Fruit fly (Drosophila melanogaster) whole organism, pupa: ENCODE data around the gene CG31898.

ENCODE experiments used
- CG10348 ChIP-seq: fragments of 200-800 bp; sonication (Bioruptor generic); IDR thresholded peaks from 2 replicates; pipeline ENCODE4 v1.3.6; 2022; ENCODE audit warnings: missing biosample characterization, missing genetic modification characterization
- CG12605 ChIP-seq: fragments of 200-800 bp; sonication (Bioruptor generic); IDR thresholded peaks from 2 replicates; pipeline ENCODE4 v1.3.6; 2022; ENCODE audit warnings: missing biosample characterization, missing genetic modification characterization
- CG14655 ChIP-seq: fragments of 200-800 bp; sonication (Bioruptor generic); optimal IDR thresholded peaks from 3 replicates; lab custom pipeline; 2017; ENCODE audit warnings: mild to moderate bottlenecking, missing biosample characterization, missing genetic modification reagents, missing genetic modification characterization
- CG15710 ChIP-seq: fragments of 200-800 bp; sonication (Bioruptor generic); optimal IDR thresholded peaks from 2 replicates; lab custom pipeline; 2018; ENCODE audit warnings: missing biosample characterization, mild to moderate bottlenecking, missing genetic modification characterization, moderate library complexity
- CG17806 ChIP-seq: fragments of 200-800 bp; sonication (Bioruptor generic); optimal IDR thresholded peaks from 2 replicates; lab custom pipeline; 2018; ENCODE audit warnings: missing biosample characterization, mild to moderate bottlenecking, missing genetic modification characterization, moderate library complexity
- CG32121 ChIP-seq: fragments of 200-800 bp; sonication (Bioruptor generic); IDR thresholded peaks from 2 replicates; pipeline ENCODE4 v1.3.6; 2022; ENCODE audit warnings: missing biosample characterization, missing genetic modification characterization
- CG34367 ChIP-seq: fragments of 200-800 bp; sonication (Bioruptor generic); optimal IDR thresholded peaks from 2 replicates; lab custom pipeline; 2018; ENCODE audit warnings: missing biosample characterization, mild to moderate bottlenecking, missing genetic modification characterization
- CG4496 ChIP-seq: fragments of 200-800 bp; sonication (Bioruptor generic); IDR thresholded peaks from 3 replicates; pipeline ENCODE4 v1.3.6; 2022; ENCODE audit warnings: missing biosample characterization, missing genetic modification characterization
- CG8159 ChIP-seq: fragments of 200-800 bp; sonication (Bioruptor generic); optimal IDR thresholded peaks from 3 replicates; lab custom pipeline; 2018; ENCODE audit warnings: missing biosample characterization, mild to moderate bottlenecking, missing genetic modification characterization, moderate library complexity
- CG9948 ChIP-seq: fragments of 200-800 bp; sonication (Bioruptor generic); optimal IDR thresholded peaks from 2 replicates; lab custom pipeline; 2018; ENCODE audit warnings: missing biosample characterization, mild to moderate bottlenecking, missing genetic modification characterization, moderate library complexity
- D1 ChIP-seq: fragments of 200-800 bp; sonication (Bioruptor generic); optimal IDR thresholded peaks from 2 replicates; lab custom pipeline; 2018; ENCODE audit warnings: missing biosample characterization, mild to moderate bottlenecking, missing genetic modification characterization, moderate library complexity
- EcR ChIP-seq: fragments of 200-800 bp; sonication (Bioruptor generic); optimal IDR thresholded peaks from 3 replicates; lab custom pipeline; 2019; ENCODE audit warnings: missing biosample characterization, missing genetic modification characterization, mild to moderate bottlenecking, moderate library complexity, missing genetic modification reagents
- Ets98B ChIP-seq: fragments of 200-800 bp; sonication (Bioruptor generic); IDR thresholded peaks from 2 replicates; pipeline ENCODE4 v1.3.6; 2022; ENCODE audit warnings: missing biosample characterization, missing genetic modification characterization
- Pif1A ChIP-seq: fragments of 200-800 bp; sonication (Bioruptor generic); optimal IDR thresholded peaks from 3 replicates; lab custom pipeline; 2016; ENCODE audit warnings: missing biosample characterization, missing genetic modification characterization
- Pif1B ChIP-seq: fragments of 200-800 bp; sonication (Bioruptor generic); optimal IDR thresholded peaks from 3 replicates; lab custom pipeline; 2016; ENCODE audit warnings: missing biosample characterization, missing genetic modification characterization
- Snoo ChIP-seq: fragments of 200-800 bp; sonication (Bioruptor generic); optimal IDR thresholded peaks from 3 replicates; lab custom pipeline; 2017; ENCODE audit warnings: missing biosample characterization, mild to moderate bottlenecking, missing genetic modification characterization, inconsistent platforms
- fd96Ca ChIP-seq: fragments of 200-800 bp; sonication (Bioruptor generic); IDR thresholded peaks from 3 replicates; pipeline ENCODE4 v1.3.6; 2022; ENCODE audit warnings: missing biosample characterization, missing genetic modification characterization
- gl ChIP-seq: fragments of 200-800 bp; sonication (Bioruptor generic); optimal IDR thresholded peaks from 2 replicates; lab custom pipeline; 2018; ENCODE audit warnings: missing biosample characterization, mild to moderate bottlenecking, missing genetic modification characterization
- rn ChIP-seq: fragments of 200-800 bp; sonication (Bioruptor generic); IDR thresholded peaks from 2 replicates; pipeline ENCODE4 v1.3.6; 2022; ENCODE audit warnings: missing biosample characterization, missing genetic modification characterization

CG31898 gene

dm6 chr2L:8442147-8442546 is 41.9 kb downstream of the CG31898 start, which contains the start of gene CG31897:
CG31897 (plus strand) TSS chr2L:8442447.
- TF ChIP-seq CG8159 (tag; lab: Kevin White, UChicago) (no peak), fd96Ca (no peak), CG12605 (GFP tag; lab: Robert Waterston, UW) (no peak), CG34367 (no peak), Pif1A (GFP tag; lab: Kevin White, UChicago) (no peak), Pif1B (GFP tag; lab: Kevin White, UChicago) (no peak), D1 (tag; lab: Kevin White, UChicago) (no peak), Snoo (tag; lab: Kevin White, UChicago) (no peak)

- TF ChIP-seq CG14655 (GFP tag; lab: Kevin White, UChicago) (no peak), CG10348 (no peak), CG9948 (tag; lab: Kevin White, UChicago) (no peak), gl (no peak), Pif1A (GFP tag; lab: Kevin White, UChicago) (no peak), CG15710 (no peak), Ets98B (no peak), fd96Ca (no peak), CG12605 (GFP tag; lab: Robert Waterston, UW) (no peak), EcR (GFP tag; lab: Kevin White, UChicago) (no peak), CG32121 (GFP tag; lab: Robert Waterston, UW) (no peak), D1 (tag; lab: Kevin White, UChicago) (no peak), Snoo (tag; lab: Kevin White, UChicago) (no peak), Pif1B (GFP tag; lab: Kevin White, UChicago) (no peak), CG8159 (tag; lab: Kevin White, UChicago) (no peak), rn (no peak), CG4496 (GFP tag; lab: Robert Waterston, UW) (no peak), CG17806 (tag; lab: Kevin White, UChicago) (no peak)
- TF ChIP-seq, all 21 proteins: peak for 0
Measured at dm6 chr2L:8449358-8449757, 49.1 kb downstream of the CG31898 start, which contains the start of gene Aasdh. Aasdh (minus strand) TSS chr2L:8449576.
